Fruit fly (Drosophila melanogaster): Measurements from ENCODE around the gene CG3552.

CG3552 gene

DNA sequence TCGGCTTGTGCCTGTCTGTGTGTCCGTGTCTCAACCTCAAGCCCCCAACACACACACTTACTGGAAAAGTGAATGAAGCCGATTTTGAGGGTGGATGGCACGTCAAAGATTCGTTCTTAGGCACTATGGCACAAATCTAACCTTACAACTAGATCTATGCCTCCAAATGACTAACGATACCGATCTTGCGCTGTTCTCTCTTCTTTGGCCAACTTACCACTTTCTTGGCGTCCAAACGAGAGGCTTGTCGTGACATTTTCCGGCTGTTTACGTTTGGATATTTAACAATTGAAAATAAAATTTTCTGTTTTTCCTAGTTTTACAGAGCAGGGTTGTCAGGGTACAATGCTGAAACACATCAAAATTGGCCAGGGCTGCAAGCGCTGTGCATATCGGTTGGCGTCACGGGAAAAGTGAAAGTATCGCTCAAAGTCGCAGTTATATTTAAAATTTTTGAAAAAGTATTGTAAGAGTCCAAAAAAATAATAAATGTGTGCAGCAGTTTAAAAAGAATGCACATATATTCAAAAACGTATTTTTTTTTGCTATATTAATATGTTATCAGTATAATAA is 14.1 kb upstream of the CG3552 start, which contains the start of the genes Bet3 and Nf-YA (continued):
- TF ChIP-seq Elba2 (GFP tag; optimal IDR thresholded peaks at IDR 0.05) (peak; percentile 7), CG7786 (GFP tag; optimal IDR thresholded peaks at IDR 0.05) (peak; percentile 51), HHEX (GFP tag; optimal IDR thresholded peaks at IDR 0.05) (peak; percentile 12), Jarid2 (GFP tag; optimal IDR thresholded peaks at IDR 0.05) (peak; percentile 20), CG3726 (GFP tag; IDR thresholded peaks at IDR 0.05) (no peak), chm (GFP tag; IDR thresholded peaks at IDR 0.05) (peak; percentile 53; the same call in 1 of the 2 replicates), MTF-1 (GFP tag; optimal IDR thresholded peaks at IDR 0.05; ENCODE audit: borderline replicate concordance) (peak; percentile 69), CG8944 (GFP tag; optimal IDR thresholded peaks at IDR 0.05) (peak; percentile 69), Gsc (GFP tag; IDR thresholded peaks at IDR 0.05) (no peak), CG14860 (GFP tag; IDR thresholded peaks at IDR 0.05; ENCODE audit: partially characterized antibody) (peak; percentile 84), wdn (GFP tag; IDR thresholded peaks at IDR 0.05) (peak; percentile 26; the same call in 1 of the 2 replicates), CG12769 (tag; optimal IDR thresholded peaks at IDR 0.05) (peak; percentile 43), sens (GFP tag) (peak; percentile 92), Atf3 (GFP tag; optimal IDR thresholded peaks at IDR 0.05) (peak; percentile 24), nerfin-1 (tag; optimal IDR thresholded peaks at IDR 0.05) (peak; percentile 35), CG10654 (GFP tag; optimal IDR thresholded peaks at IDR 0.05) (peak; percentile 50), Abd-B (GFP tag; optimal IDR thresholded peaks at IDR 0.05) (peak; percentile 88), rib (GFP tag; IDR thresholded peaks at IDR 0.05) (peak; percentile 35; the same call in 1 of the 2 replicates), D19A (tag; optimal IDR thresholded peaks at IDR 0.05) (peak; percentile 20), scrt (GFP tag; optimal IDR thresholded peaks at IDR 0.05) (peak; percentile 20), CG14014 (GFP tag; IDR thresholded peaks at IDR 0.05) (peak; percentile 49; the same call in 1 of the 2 replicates), kay (GFP tag; optimal IDR thresholded peaks at IDR 0.05) (no peak), Camta (GFP tag; optimal IDR thresholded peaks at IDR 0.05) (peak; percentile 53), ro (GFP tag; IDR thresholded peaks at IDR 0.05) (no peak), amos (GFP tag; IDR thresholded peaks at IDR 0.05; ENCODE audit: partially characterized antibody) (peak; percentile 91), h (optimal IDR thresholded peaks at IDR 0.05) (no peak), CG15696 (tag; optimal IDR thresholded peaks at IDR 0.05) (peak; percentile 55), unpg (GFP tag; optimal IDR thresholded peaks at IDR 0.05) (no peak), CG34224 (GFP tag; IDR thresholded peaks at IDR 0.05; ENCODE audit: partially characterized antibody) (peak; percentile 83), CG15011 (GFP tag; optimal IDR thresholded peaks at IDR 0.05) (no peak), Dad (GFP tag; optimal IDR thresholded peaks at IDR 0.05) (peak; percentile 62), CG10267 (tag; optimal IDR thresholded peaks at IDR 0.05) (peak; percentile 56), CG1832 (GFP tag; optimal IDR thresholded peaks at IDR 0.05) (no peak), Adf1 (GFP tag; IDR thresholded peaks at IDR 0.05) (no peak), CG18764 (GFP tag; optimal IDR thresholded peaks at IDR 0.05) (peak; percentile 6), Lim3 (GFP tag; IDR thresholded peaks at IDR 0.05) (no peak), Dbx (GFP tag; IDR thresholded peaks at IDR 0.05) (peak; percentile 57; the same call in 1 of the 3 replicates), CG10979 (tag; optimal IDR thresholded peaks at IDR 0.05) (peak; percentile 47), Doc3 (GFP tag; IDR thresholded peaks at IDR 0.05; ENCODE audit: partially characterized antibody) (peak; percentile 80), schlank (tag; optimal IDR thresholded peaks at IDR 0.05) (no peak), CG13624 (GFP tag; optimal IDR thresholded peaks at IDR 0.05) (peak; percentile 71), Scr (GFP tag; IDR thresholded peaks at IDR 0.05; ENCODE audit: partially characterized antibody) (peak; percentile 82), Hsf (GFP tag; optimal IDR thresholded peaks at IDR 0.05) (peak; percentile 60), CG15073 (GFP tag; optimal IDR thresholded peaks at IDR 0.05) (no peak), Rfx (GFP tag; IDR thresholded peaks at IDR 0.05) (peak; percentile 76), CG11696 (GFP tag; IDR thresholded peaks at IDR 0.05) (peak; percentile 40; the same call in 1 of the 2 replicates), CG8290 (GFP tag; optimal IDR thresholded peaks at IDR 0.05) (peak; percentile 80), CG8290 (tag; optimal IDR thresholded peaks at IDR 0.05) (peak in 1 of 2 experiments; percentile 73), dpn (GFP tag; optimal IDR thresholded peaks at IDR 0.05) (peak; percentile 65 to 68), CG2712 (tag; optimal IDR thresholded peaks at IDR 0.05) (peak; percentile 65)

All from whole organism, embryonic.